Worm (Caenorhabditis elegans) whole organism, L4 larva: Measurements from ENCODE around the gene cpg-19.

ENCODE experiments used
- F10B5.3 ChIP-seq: sonication (generic microtip); optimal IDR thresholded peaks from 2 replicates; lab custom pipeline; 2016; ENCODE audit warnings: mild to moderate bottlenecking, missing genetic modification characterization, missing compliant biosample characterization
- F37D6.2 ChIP-seq: sonication (generic microtip); optimal IDR thresholded peaks from 2 replicates; lab custom pipeline; 2016; ENCODE audit warnings: mild to moderate bottlenecking, missing genetic modification characterization, missing compliant biosample characterization
- T26A8.4 ChIP-seq: fragments of 200-800 bp; sonication (Bioruptor generic); IDR thresholded peaks from 2 replicates; pipeline ENCODE4 v1.3.6; 2022; ENCODE audit warnings: missing genetic modification characterization, missing compliant biosample characterization
- Y105C5A.15 ChIP-seq: fragments of 200-800 bp; sonication (Bioruptor generic); IDR thresholded peaks from 2 replicates; pipeline ENCODE4 v1.3.6; 2022; ENCODE audit warnings: missing genetic modification characterization, missing compliant biosample characterization
- Y48G9A.11 ChIP-seq: fragments of 200-800 bp; sonication (Bioruptor generic); IDR thresholded peaks from 2 replicates; pipeline ENCODE4 v1.3.6; 2022; ENCODE audit warnings: missing genetic modification reagents, missing genetic modification characterization, missing compliant biosample characterization
- Y5F2A.4 ChIP-seq: fragments of 200-800 bp; sonication (Bioruptor generic); optimal IDR thresholded peaks from 2 replicates; lab custom pipeline; 2018; ENCODE audit warnings: mild to moderate bottlenecking, missing genetic modification characterization, missing compliant biosample characterization
- Y75B8A.6 ChIP-seq: fragments of 200-800 bp; sonication (Bioruptor generic); IDR thresholded peaks from 2 replicates; pipeline ENCODE4 v1.3.6; 2022; ENCODE audit warnings: missing genetic modification reagents, missing genetic modification characterization, missing compliant biosample characterization
- ama-1 ChIP-seq: fragments of 150-350 bp; optimal IDR thresholded peaks from 2 replicates; lab custom pipeline; 2014; ENCODE audit warnings: inconsistent platforms, mixed read lengths
- arid-1 ChIP-seq: fragments of 200-800 bp; sonication (Bioruptor generic); conservative IDR thresholded peaks from 2 replicates; pipeline ENCODE4 v1.3.6; 2022; ENCODE audit warnings: missing genetic modification reagents, missing genetic modification characterization, missing compliant biosample characterization
- ceh-28 ChIP-seq: fragments of 150-350 bp; optimal IDR thresholded peaks from 2 replicates; lab custom pipeline; 2014; ENCODE audit warnings: missing biosample characterization, missing genetic modification reagents, missing genetic modification characterization
- ceh-32 ChIP-seq: sonication (generic microtip); optimal IDR thresholded peaks from 2 replicates; lab custom pipeline; 2016; ENCODE audit warnings: mild to moderate bottlenecking, missing genetic modification characterization, missing compliant biosample characterization; ENCODE audit not compliant: poor library complexity
- ceh-62 ChIP-seq: sonication (generic microtip); optimal IDR thresholded peaks from 2 replicates; lab custom pipeline; 2017; ENCODE audit warnings: missing biosample characterization, missing genetic modification characterization
- ces-1 ChIP-seq: fragments of 150-350 bp; sonication (generic microtip); optimal IDR thresholded peaks from 4 replicates; lab custom pipeline; 2014; ENCODE audit warnings: missing biosample characterization, missing genetic modification reagents, missing genetic modification characterization
- ctbp-1 ChIP-seq: fragments of 200-800 bp; sonication (Bioruptor generic); IDR thresholded peaks from 2 replicates; pipeline ENCODE4 v1.3.6; 2022; ENCODE audit warnings: missing genetic modification reagents, missing genetic modification characterization, missing compliant biosample characterization
- daf-16 ChIP-seq, 3 experiments: sonication (generic microtip); optimal IDR thresholded peaks; 2 replicates each; lab custom pipeline; 2016 to 2017; ENCODE audit warnings: missing genetic modification characterization in 3 of 3, missing genetic modification reagents in 3 of 3, mild to moderate bottlenecking in 2 of 3, missing compliant biosample characterization in 2 of 3, missing biosample characterization in 1 of 3, moderate library complexity in 1 of 3
- daf-8 ChIP-seq: fragments of 200-800 bp; sonication (Bioruptor generic); IDR thresholded peaks from 2 replicates; pipeline ENCODE4 v1.3.6; 2022; ENCODE audit warnings: missing genetic modification characterization, missing compliant biosample characterization
- dmd-6 ChIP-seq: fragments of 200-800 bp; sonication (Bioruptor generic); IDR thresholded peaks from 2 replicates; pipeline ENCODE4 v1.3.6; 2022; ENCODE audit warnings: missing genetic modification reagents, missing genetic modification characterization, missing compliant biosample characterization
- dmd-9 ChIP-seq: fragments of 200-800 bp; sonication (Bioruptor generic); IDR thresholded peaks from 2 replicates; pipeline ENCODE4 v1.3.6; 2022; ENCODE audit warnings: missing genetic modification reagents, missing genetic modification characterization, missing compliant biosample characterization
- duxl-1 ChIP-seq: sonication (generic microtip); optimal IDR thresholded peaks from 2 replicates; lab custom pipeline; 2016; ENCODE audit warnings: mild to moderate bottlenecking, missing genetic modification characterization, moderate library complexity, missing compliant biosample characterization; ENCODE audit not compliant: poor library complexity
- egl-27 ChIP-seq: sonication (generic microtip); optimal IDR thresholded peaks from 3 replicates; lab custom pipeline; 2017; ENCODE audit warnings: missing biosample characterization, missing genetic modification reagents, missing genetic modification characterization
- fos-1 ChIP-seq: fragments of 150-350 bp; optimal IDR thresholded peaks from 2 replicates; lab custom pipeline; 2014; ENCODE audit warnings: missing biosample characterization, missing genetic modification characterization
- lin-13 ChIP-seq: fragments of 150-350 bp; optimal IDR thresholded peaks from 2 replicates; lab custom pipeline; 2014; ENCODE audit warnings: missing biosample characterization, missing genetic modification reagents, missing genetic modification characterization
- lin-29 ChIP-seq: fragments of 200-800 bp; sonication (Bioruptor generic); IDR thresholded peaks from 2 replicates; pipeline ENCODE4 v1.3.6; 2022; ENCODE audit warnings: missing genetic modification reagents, missing genetic modification characterization, missing compliant biosample characterization
- lin-39 ChIP-seq: fragments of 150-350 bp; optimal IDR thresholded peaks from 2 replicates; lab custom pipeline; 2014; ENCODE audit warnings: missing biosample characterization, missing genetic modification reagents, missing genetic modification characterization
- lir-3 ChIP-seq: sonication (generic microtip); optimal IDR thresholded peaks from 2 replicates; lab custom pipeline; 2016; ENCODE audit warnings: mild to moderate bottlenecking, missing genetic modification characterization, missing compliant biosample characterization
- lsy-2 ChIP-seq, 2 experiments: fragments of 150-350 bp in 1 of 2; sonication (generic microtip) in 1 of 2; optimal IDR thresholded peaks; 2 replicates each; lab custom pipeline; 2014 to 2017; ENCODE audit warnings: missing biosample characterization in 2 of 2, missing genetic modification characterization in 2 of 2
- madf-5 ChIP-seq, 2 experiments: fragments of 200-800 bp; sonication (Bioruptor generic); IDR thresholded peaks; 2 replicates each; pipeline ENCODE4 v1.3.6; 2022; ENCODE audit warnings: missing compliant biosample characterization in 2 of 2, missing genetic modification characterization in 2 of 2
- mdt-29 ChIP-seq: fragments of 200-800 bp; sonication (Bioruptor generic); IDR thresholded peaks from 2 replicates; pipeline ENCODE4 v1.3.6; 2022; ENCODE audit warnings: missing genetic modification reagents, missing genetic modification characterization, missing compliant biosample characterization
- mep-1 ChIP-seq: fragments of 150-350 bp; sonication (generic microtip); optimal IDR thresholded peaks from 3 replicates; lab custom pipeline; 2014; ENCODE audit warnings: missing biosample characterization, missing genetic modification characterization
- mes-2 ChIP-seq: sonication (generic microtip); optimal IDR thresholded peaks from 2 replicates; lab custom pipeline; 2016; ENCODE audit warnings: missing genotype, mild to moderate bottlenecking, missing genetic modification characterization, missing compliant biosample characterization; ENCODE audit not compliant: poor library complexity, severe bottlenecking
- nhr-102 ChIP-seq: sonication (generic microtip); optimal IDR thresholded peaks from 2 replicates; lab custom pipeline; 2016; ENCODE audit warnings: mild to moderate bottlenecking, missing genetic modification characterization, moderate library complexity, missing compliant biosample characterization
- nhr-25 ChIP-seq: sonication (generic microtip); optimal IDR thresholded peaks from 2 replicates; lab custom pipeline; 2017; ENCODE audit warnings: missing genetic modification characterization, mild to moderate bottlenecking, missing compliant biosample characterization, antibody characterized with exemption, moderate library complexity, borderline replicate concordance; ENCODE audit not compliant: insufficient read depth
- nhr-6 ChIP-seq: fragments of 150-350 bp; optimal IDR thresholded peaks from 2 replicates; lab custom pipeline; 2014; ENCODE audit warnings: missing biosample characterization, missing genetic modification characterization
- nhr-77 ChIP-seq: fragments of 150-350 bp; optimal IDR thresholded peaks from 2 replicates; lab custom pipeline; 2014; ENCODE audit warnings: missing biosample characterization, missing genetic modification characterization
- pha-4 ChIP-seq, 2 experiments: fragments of 150-350 bp in 1 of 2; fragments of 200-800 bp in 1 of 2; sonication (Bioruptor generic) in 1 of 2; IDR thresholded peaks in 1 of 2; optimal IDR thresholded peaks in 1 of 2; 2 replicates each; pipeline versions ENCODE4 v1.3.6 to Lab custom; 2014 to 2022; ENCODE audit warnings: missing genetic modification characterization in 2 of 2, missing genetic modification reagents in 2 of 2, missing biosample characterization in 1 of 2, missing compliant biosample characterization in 1 of 2
- php-3 ChIP-seq: fragments of 200-800 bp; sonication (Bioruptor generic); IDR thresholded peaks from 2 replicates; pipeline ENCODE4 v1.3.6; 2022; ENCODE audit warnings: missing genetic modification reagents, missing genetic modification characterization, missing compliant biosample characterization
- pqm-1 ChIP-seq: sonication (generic microtip); optimal IDR thresholded peaks from 2 replicates; lab custom pipeline; 2017; ENCODE audit warnings: missing biosample characterization, missing genetic modification characterization
- saeg-2 ChIP-seq: fragments of 200-800 bp; sonication (Bioruptor generic); IDR thresholded peaks from 2 replicates; pipeline ENCODE4 v1.3.6; 2022; ENCODE audit warnings: missing genetic modification reagents, missing genetic modification characterization, missing compliant biosample characterization
- sdz-12 ChIP-seq: fragments of 200-800 bp; sonication (Bioruptor generic); optimal IDR thresholded peaks from 2 replicates; lab custom pipeline; 2018; ENCODE audit warnings: mild to moderate bottlenecking, missing genetic modification characterization, missing compliant biosample characterization
- set-16 ChIP-seq: fragments of 200-800 bp; sonication (Bioruptor generic); IDR thresholded peaks from 2 replicates; pipeline ENCODE4 v1.3.6; 2022; ENCODE audit warnings: missing genetic modification reagents, missing genetic modification characterization, missing compliant biosample characterization
- skn-1 ChIP-seq: fragments of 150-350 bp; optimal IDR thresholded peaks from 2 replicates; lab custom pipeline; 2014; ENCODE audit warnings: missing biosample characterization, missing genetic modification characterization
- spr-1 ChIP-seq: sonication (generic microtip); optimal IDR thresholded peaks from 2 replicates; lab custom pipeline; 2016; ENCODE audit warnings: mild to moderate bottlenecking, missing genetic modification characterization, missing compliant biosample characterization
- spr-3 ChIP-seq: fragments of 200-800 bp; sonication (Bioruptor generic); optimal IDR thresholded peaks from 2 replicates; lab custom pipeline; 2018; ENCODE audit warnings: mild to moderate bottlenecking, missing genetic modification characterization, missing compliant biosample characterization
- tra-1 ChIP-seq: fragments of 200-800 bp; sonication (Bioruptor generic); IDR thresholded peaks from 2 replicates; pipeline ENCODE4 v1.3.6; 2022; ENCODE audit warnings: missing genetic modification reagents, missing genetic modification characterization, missing compliant biosample characterization
- unc-130 ChIP-seq: sonication (generic microtip); optimal IDR thresholded peaks from 2 replicates; lab custom pipeline; 2016; ENCODE audit warnings: missing genetic modification reagents, missing genetic modification characterization, missing compliant biosample characterization
- vab-7 ChIP-seq: fragments of 200-800 bp; sonication (Bioruptor generic); IDR thresholded peaks from 2 replicates; pipeline ENCODE4 v1.3.6; 2022; ENCODE audit warnings: missing genetic modification reagents, missing genetic modification characterization, missing compliant biosample characterization
- zfp-3 ChIP-seq: fragments of 200-800 bp; sonication (Bioruptor generic); conservative IDR thresholded peaks from 2 replicates; pipeline ENCODE4 v1.3.6; 2022; ENCODE audit warnings: missing genetic modification reagents, missing genetic modification characterization, missing compliant biosample characterization
- zip-11 ChIP-seq: fragments of 200-800 bp; sonication (Bioruptor generic); IDR thresholded peaks from 2 replicates; pipeline ENCODE4 v1.3.6; 2022; ENCODE audit warnings: missing genetic modification characterization, missing compliant biosample characterization
- ztf-11 ChIP-seq: fragments of 150-350 bp; optimal IDR thresholded peaks from 2 replicates; lab custom pipeline; 2014; ENCODE audit warnings: missing biosample characterization, missing genetic modification characterization

Gene cpg-19

ce11 chrX:16590803-16591202 is 30.8 kb upstream of the cpg-19 start (continued):
- TF ChIP-seq saeg-2 (GFP tag; lab: Robert Waterston, UW) (no peak), Y5F2A.4 (GFP tag; lab: Kevin White, UChicago) (peak; percentile 42), unc-130 (GFP tag; lab: Kevin White, UChicago) (peak; percentile 51), lin-39 (tag; lab: Kevin White, UChicago) (no peak), mdt-29 (GFP tag; lab: Robert Waterston, UW) (peak; percentile 39; the same call in 1 of the 2 replicates), lin-29 (GFP tag; lab: Robert Waterston, UW) (peak; percentile 73), egl-27 (tag; lab: Kevin White, UChicago) (no peak), nhr-77 (tag; lab: Kevin White, UChicago) (peak; percentile 55), Y75B8A.6 (GFP tag; lab: Robert Waterston, UW) (peak; percentile 79; the same call in 1 of the 2 replicates), nhr-6 (tag; lab: Kevin White, UChicago) (no peak), skn-1 (tag; lab: Kevin White, UChicago) (no peak), F10B5.3 (tag; lab: Kevin White, UChicago) (peak; percentile 36), duxl-1 (peak; percentile 69), Y105C5A.15 (peak; percentile 68; the same call in 1 of the 2 replicates), lin-13 (GFP tag; lab: Kevin White, UChicago) (peak; percentile 28), sdz-12 (GFP tag; lab: Kevin White, UChicago) (peak; percentile 8), set-16 (GFP tag; lab: Robert Waterston, UW) (peak; percentile 25; the same call in 1 of the 2 replicates), mes-2 (tag; lab: Kevin White, UChicago) (peak; percentile 89), vab-7 (GFP tag; lab: Robert Waterston, UW) (peak; percentile 92), F37D6.2 (tag; lab: Kevin White, UChicago) (peak; percentile 52), nhr-102 (tag; lab: Kevin White, UChicago) (no peak), pqm-1 (tag; lab: Kevin White, UChicago) (no peak), ceh-28 (tag; lab: Kevin White, UChicago) (no peak), pha-4 (GFP tag; IDR thresholded peaks at IDR 0.05; lab: Robert Waterston, UW) (peak; percentile 88), pha-4 (tag; optimal IDR thresholded peaks at IDR 0.05; lab: Kevin White, UChicago) (no peak), fos-1 (tag; lab: Kevin White, UChicago) (no peak), lsy-2 (tag; optimal IDR thresholded peaks at IDR 0.05; lab: Kevin White, UChicago) (no peak), ces-1 (no peak), dmd-6 (GFP tag; lab: Robert Waterston, UW) (peak; percentile 70), spr-3 (peak; percentile 55), arid-1 (GFP tag; lab: Robert Waterston, UW) (peak; percentile 77; the same call in 1 of the 2 replicates), ceh-32 (peak; percentile 14), T26A8.4 (peak; percentile 78; the same call in 1 of the 2 replicates), ztf-11 (tag; lab: Kevin White, UChicago) (no peak), php-3 (no peak), Y48G9A.11 (peak; percentile 63; the same call in 1 of the 2 replicates), ctbp-1 (GFP tag; lab: Robert Waterston, UW) (peak; percentile 75; the same call in 1 of the 2 replicates), ceh-62 (tag; lab: Kevin White, UChicago) (no peak), spr-1 (tag; lab: Kevin White, UChicago) (peak; percentile 71), mep-1 (no peak), tra-1 (GFP tag; lab: Robert Waterston, UW) (peak; percentile 86), daf-8 (GFP tag; lab: Robert Waterston, UW) (no peak), zip-11 (GFP tag; lab: Robert Waterston, UW) (0 out of 2 replicates have a peak, but pooled peaks have one; percentile 74), zfp-3 (0 out of 2 replicates have a peak, but pooled peaks have one; percentile 26), dmd-9 (peak; percentile 80), madf-5 (GFP tag; IDR thresholded peaks at IDR 0.05; lab: Robert Waterston, UW) (peak; percentile 80 to 86), nhr-25 (peak; percentile 33), lir-3 (tag; lab: Kevin White, UChicago) (peak; percentile 42), ama-1 (no peak), daf-16 (GFP tag; optimal IDR thresholded peaks at IDR 0.05; lab: Kevin White, UChicago) (peak; percentile 36 to 80), daf-16 (tag; optimal IDR thresholded peaks at IDR 0.05; lab: Kevin White, UChicago) (peak; percentile 58)
